Worm (Caenorhabditis elegans): ENCODE data around the gene ceh-41.

DNA sequence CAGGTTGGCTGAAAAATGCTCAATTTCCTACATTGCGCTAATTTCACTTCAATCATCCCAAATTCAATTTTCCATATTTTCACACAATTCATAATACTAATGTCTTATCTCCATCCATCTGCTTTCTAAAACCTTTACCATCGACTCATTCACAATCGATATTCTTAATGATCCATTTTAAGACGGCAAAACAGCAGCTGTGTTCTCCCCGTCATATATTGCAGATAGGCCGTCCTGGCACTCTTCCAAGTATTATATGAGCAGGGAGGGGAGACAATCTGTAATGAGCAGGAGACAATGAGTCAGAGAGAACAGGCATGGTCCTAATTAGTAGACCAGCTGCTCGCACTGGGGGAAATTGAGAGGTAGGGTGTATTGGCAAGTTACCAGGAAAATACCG lies 9.3 kb upstream of the ceh-41 start:
- TF ChIP-seq aly-1 (tag; optimal IDR thresholded peaks at IDR 0.05), result no peak
- no peak for TF ChIP-seq flt-1 (GFP tag; IDR thresholded peaks at IDR 0.05)
- no peak for TF ChIP-seq pes-1 (GFP tag; IDR thresholded peaks at IDR 0.05)
- no peak for TF ChIP-seq ama-1 (optimal IDR thresholded peaks at IDR 0.05)
- TF ChIP-seq tbx-11 (GFP tag; IDR thresholded peaks at IDR 0.05), result no peak
- no peak for TF ChIP-seq tbx-37 (GFP tag; conservative IDR thresholded peaks at IDR 0.05)
- no peak for TF ChIP-seq F13C5.2 (tag; optimal IDR thresholded peaks at IDR 0.05)
- TF ChIP-seq hnd-1 (tag; optimal IDR thresholded peaks at IDR 0.05), result no peak

Data from whole organism, early embryonic.